Fruit fly (Drosophila melanogaster) whole organism, prepupa: Measurements from ENCODE around the gene phu.

ENCODE experiments used
- Blimp-1 ChIP-seq: fragments of 200-800 bp; sonication (Bioruptor generic); optimal IDR thresholded peaks from 3 replicates; lab custom pipeline; 2017; ENCODE audit warnings: missing biosample characterization, missing genetic modification characterization, mild to moderate bottlenecking, moderate library complexity, missing genetic modification reagents
- CG10669 ChIP-seq: fragments of 200-800 bp; sonication (Bioruptor generic); optimal IDR thresholded peaks from 3 replicates; lab custom pipeline; 2018; ENCODE audit warnings: missing biosample characterization, mild to moderate bottlenecking, missing genetic modification characterization, moderate library complexity
- CG11294 ChIP-seq: fragments of 200-800 bp; sonication (Bioruptor generic); IDR thresholded peaks from 2 replicates; pipeline ENCODE4 v1.3.6; 2022; ENCODE audit warnings: missing biosample characterization, missing genetic modification characterization
- CG11762 ChIP-seq: fragments of 200-800 bp; sonication (Bioruptor generic); optimal IDR thresholded peaks from 3 replicates; lab custom pipeline; 2016; ENCODE audit warnings: missing biosample characterization, missing genetic modification characterization; ENCODE audit not compliant: insufficient read depth
- CG11902 ChIP-seq: fragments of 200-800 bp; sonication (Bioruptor generic); optimal IDR thresholded peaks from 3 replicates; lab custom pipeline; 2016; ENCODE audit warnings: missing biosample characterization, missing genetic modification characterization
- CG16779 ChIP-seq: fragments of 200-800 bp; sonication (Bioruptor generic); optimal IDR thresholded peaks from 3 replicates; lab custom pipeline; 2017; ENCODE audit warnings: missing biosample characterization, mild to moderate bottlenecking, missing genetic modification characterization
- CG32006 ChIP-seq: fragments of 200-800 bp; sonication (Bioruptor generic); optimal IDR thresholded peaks from 3 replicates; lab custom pipeline; 2017; ENCODE audit warnings: missing biosample characterization, mild to moderate bottlenecking, missing genetic modification characterization
- CG34406 ChIP-seq: fragments of 200-800 bp; sonication (Bioruptor generic); optimal IDR thresholded peaks from 3 replicates; lab custom pipeline; 2016; ENCODE audit warnings: missing biosample characterization, missing genetic modification characterization
- CG3919 ChIP-seq: fragments of 200-800 bp; sonication (Bioruptor generic); optimal IDR thresholded peaks from 3 replicates; lab custom pipeline; 2016; ENCODE audit warnings: missing biosample characterization, missing genetic modification characterization
- CG4318 ChIP-seq: fragments of 200-800 bp; sonication (Bioruptor generic); optimal IDR thresholded peaks from 3 replicates; lab custom pipeline; 2017; ENCODE audit warnings: missing biosample characterization, mild to moderate bottlenecking, missing genetic modification characterization
- CG6163 ChIP-seq: fragments of 200-800 bp; sonication (Bioruptor generic); IDR thresholded peaks from 3 replicates; pipeline ENCODE4 v1.3.6; 2022; ENCODE audit warnings: missing biosample characterization, missing genetic modification characterization
- CG6276 ChIP-seq: fragments of 200-800 bp; sonication (Bioruptor generic); optimal IDR thresholded peaks from 2 replicates; lab custom pipeline; 2017; ENCODE audit warnings: missing biosample characterization, mild to moderate bottlenecking, missing genetic modification characterization
- CG6854 ChIP-seq: fragments of 200-800 bp; sonication (Bioruptor generic); optimal IDR thresholded peaks from 2 replicates; lab custom pipeline; 2017; ENCODE audit warnings: missing biosample characterization, mild to moderate bottlenecking, missing genetic modification characterization
- CG7368 ChIP-seq: fragments of 200-800 bp; sonication (Bioruptor generic); optimal IDR thresholded peaks from 3 replicates; lab custom pipeline; 2016; ENCODE audit warnings: missing biosample characterization, missing genetic modification characterization
- CG8119 ChIP-seq: fragments of 200-800 bp; sonication (Bioruptor generic); IDR thresholded peaks from 3 replicates; pipeline ENCODE4 v1.3.6; 2022; ENCODE audit warnings: missing biosample characterization, missing genetic modification characterization
- CG8319 ChIP-seq: fragments of 200-800 bp; sonication (Bioruptor generic); optimal IDR thresholded peaks from 3 replicates; lab custom pipeline; 2016; ENCODE audit warnings: missing biosample characterization, missing genetic modification characterization
- CG8632 ChIP-seq: fragments of 200-800 bp; sonication (Bioruptor generic); optimal IDR thresholded peaks from 3 replicates; lab custom pipeline; 2016; ENCODE audit warnings: missing biosample characterization, missing genetic modification characterization
- CG9139 ChIP-seq: fragments of 200-800 bp; sonication (Bioruptor generic); optimal IDR thresholded peaks from 3 replicates; lab custom pipeline; 2017; ENCODE audit warnings: missing biosample characterization, mild to moderate bottlenecking, missing genetic modification characterization
- Eip75B ChIP-seq: fragments of 200-800 bp; sonication (Bioruptor generic); optimal IDR thresholded peaks from 3 replicates; lab custom pipeline; 2016; ENCODE audit warnings: missing biosample characterization, missing genetic modification characterization
- Eip78C ChIP-seq: fragments of 200-800 bp; sonication (Bioruptor generic); peaks from one replicate; lab custom pipeline; 2016; ENCODE audit warnings: missing biosample characterization, missing genetic modification characterization
- Eip93F ChIP-seq: fragments of 200-800 bp; sonication (Bioruptor generic); optimal IDR thresholded peaks from 2 replicates; lab custom pipeline; 2016; ENCODE audit warnings: missing biosample characterization, mild to moderate bottlenecking, missing genetic modification characterization
- Ets21C ChIP-seq: fragments of 200-800 bp; sonication (Bioruptor generic); optimal IDR thresholded peaks from 3 replicates; lab custom pipeline; 2016; ENCODE audit warnings: missing biosample characterization, missing genetic modification characterization
- Gug ChIP-seq: fragments of 200-800 bp; sonication (Bioruptor generic); IDR thresholded peaks from 2 replicates; pipeline ENCODE4 v1.3.6; 2022; ENCODE audit warnings: missing biosample characterization, missing genetic modification characterization
- Hr38 ChIP-seq: sonication (Bioruptor generic); optimal IDR thresholded peaks from 2 replicates; lab custom pipeline; 2016; ENCODE audit warnings: missing biosample characterization, missing genetic modification characterization
- Met ChIP-seq: fragments of 200-800 bp; sonication (Bioruptor generic); optimal IDR thresholded peaks from 3 replicates; lab custom pipeline; 2016; ENCODE audit warnings: missing biosample characterization, missing genetic modification characterization
- OdsH ChIP-seq: fragments of 200-800 bp; sonication (Bioruptor generic); optimal IDR thresholded peaks from 3 replicates; lab custom pipeline; 2016; ENCODE audit warnings: missing biosample characterization, missing genetic modification characterization
- Sox102F ChIP-seq: fragments of 200-800 bp; sonication (Bioruptor generic); optimal IDR thresholded peaks from 2 replicates; lab custom pipeline; 2016; ENCODE audit warnings: missing biosample characterization, mild to moderate bottlenecking, missing genetic modification characterization
- Sox14 ChIP-seq: fragments of 200-800 bp; sonication (Bioruptor generic); optimal IDR thresholded peaks from 3 replicates; lab custom pipeline; 2016; ENCODE audit warnings: missing biosample characterization, missing genetic modification characterization
- Sox15 ChIP-seq: fragments of 200-800 bp; sonication (Bioruptor generic); optimal IDR thresholded peaks from 3 replicates; lab custom pipeline; 2016; ENCODE audit warnings: missing biosample characterization, missing genetic modification characterization
- achi ChIP-seq: fragments of 200-800 bp; sonication (Bioruptor generic); optimal IDR thresholded peaks from 3 replicates; lab custom pipeline; 2016; ENCODE audit warnings: missing biosample characterization, missing genetic modification characterization
- acj6 ChIP-seq: fragments of 200-800 bp; sonication (Bioruptor generic); optimal IDR thresholded peaks from 3 replicates; lab custom pipeline; 2016; ENCODE audit warnings: missing biosample characterization, missing genetic modification characterization
- cyc ChIP-seq: fragments of 200-800 bp; sonication (Bioruptor generic); optimal IDR thresholded peaks from 3 replicates; lab custom pipeline; 2016; ENCODE audit warnings: missing biosample characterization, missing genetic modification characterization
- dac ChIP-seq: fragments of 200-800 bp; sonication (Bioruptor generic); optimal IDR thresholded peaks from 2 replicates; lab custom pipeline; 2017; ENCODE audit warnings: missing biosample characterization, mild to moderate bottlenecking, missing genetic modification characterization
- dsx ChIP-seq: fragments of 200-800 bp; optimal IDR thresholded peaks from 3 replicates; lab custom pipeline; 2019; ENCODE audit warnings: missing biosample characterization, mild to moderate bottlenecking, missing genetic modification characterization, moderate library complexity; ENCODE audit not compliant: poor library complexity, severe bottlenecking
- eg ChIP-seq: fragments of 200-800 bp; sonication (Bioruptor generic); IDR thresholded peaks from 3 replicates; pipeline ENCODE4 v1.3.6; 2022; ENCODE audit warnings: missing biosample characterization, missing genetic modification characterization
- esn ChIP-seq: fragments of 200-800 bp; sonication (Bioruptor generic); optimal IDR thresholded peaks from 2 replicates; lab custom pipeline; 2016; ENCODE audit warnings: missing biosample characterization, mild to moderate bottlenecking, missing genetic modification characterization, moderate library complexity
- fd59A ChIP-seq: fragments of 200-800 bp; sonication (Bioruptor generic); optimal IDR thresholded peaks from 2 replicates; lab custom pipeline; 2017; ENCODE audit warnings: missing biosample characterization, mild to moderate bottlenecking, missing genetic modification characterization, missing genetic modification reagents
- fkh ChIP-seq: fragments of 200-800 bp; sonication (Bioruptor generic); optimal IDR thresholded peaks from 3 replicates; lab custom pipeline; 2017; ENCODE audit warnings: missing biosample characterization, mild to moderate bottlenecking, missing genetic modification characterization, moderate library complexity
- lz ChIP-seq: fragments of 200-800 bp; sonication (Bioruptor generic); optimal IDR thresholded peaks from 3 replicates; lab custom pipeline; 2016; ENCODE audit warnings: missing biosample characterization, missing genetic modification characterization
- net ChIP-seq: fragments of 200-800 bp; sonication (Bioruptor generic); optimal IDR thresholded peaks from 3 replicates; lab custom pipeline; 2016; ENCODE audit warnings: missing biosample characterization, missing genetic modification characterization
- pdm3 ChIP-seq: fragments of 200-800 bp; sonication (Bioruptor generic); optimal IDR thresholded peaks from 3 replicates; lab custom pipeline; 2016; ENCODE audit warnings: missing biosample characterization, missing genetic modification characterization
- salr ChIP-seq, 2 experiments: fragments of 200-800 bp; sonication (Bioruptor generic); optimal IDR thresholded peaks; 3 replicates each; lab custom pipeline; 2016 to 2018; ENCODE audit warnings: missing biosample characterization in 2 of 2, missing genetic modification characterization in 2 of 2, mild to moderate bottlenecking in 1 of 2
- spab ChIP-seq: fragments of 200-800 bp; sonication (Bioruptor generic); optimal IDR thresholded peaks from 2 replicates; lab custom pipeline; 2017; ENCODE audit warnings: missing biosample characterization, mild to moderate bottlenecking, missing genetic modification characterization, missing genetic modification reagents
- ss ChIP-seq, 2 experiments: fragments of 200-800 bp; sonication (Bioruptor generic); optimal IDR thresholded peaks; 2 replicates in 1 of 2; 3 replicates in 1 of 2; lab custom pipeline; 2017 to 2018; ENCODE audit warnings: mild to moderate bottlenecking in 2 of 2, missing biosample characterization in 2 of 2, missing genetic modification characterization in 2 of 2, moderate library complexity in 1 of 2
- svp ChIP-seq: fragments of 200-800 bp; sonication (Bioruptor generic); peaks from one replicate; lab custom pipeline; 2016; ENCODE audit warnings: missing biosample characterization, missing genetic modification characterization
- topi ChIP-seq: fragments of 200-800 bp; sonication (Bioruptor generic); optimal IDR thresholded peaks from 3 replicates; lab custom pipeline; 2016; ENCODE audit warnings: missing biosample characterization, missing genetic modification characterization
- vri ChIP-seq: fragments of 200-800 bp; sonication (Bioruptor generic); optimal IDR thresholded peaks from 3 replicates; lab custom pipeline; 2016; ENCODE audit warnings: missing biosample characterization, mild to moderate bottlenecking, missing genetic modification characterization

The phu gene

dm6 chr3R:9456373-9456772 lies 38.2 kb upstream of the phu start, which contains the start of gene GstZ1:
Gene GstZ1, minus strand, starts transcription at chr3R:9456546.
- TF ChIP-seq CG3919 (GFP tag; lab: Kevin White, UChicago) (no peak), Eip78C (GFP tag; lab: Kevin White, UChicago) (peak; percentile 31), salr (GFP tag; optimal IDR thresholded peaks at IDR 0.05; lab: Kevin White, UChicago) (no peak)
- TF ChIP-seq, all 60 proteins: peak for 1

- TF ChIP-seq Eip78C (GFP tag; lab: Kevin White, UChicago) = peak; percentile 82
- peak; percentile 42 for TF ChIP-seq OdsH
- TF ChIP-seq dac (GFP tag; lab: Kevin White, UChicago) = no peak
- TF ChIP-seq CG8632 = peak; percentile 22
- peak; percentile 4 for TF ChIP-seq Ets21C (GFP tag; lab: Kevin White, UChicago)
- TF ChIP-seq CG9139 (GFP tag; lab: Kevin White, UChicago) = peak; percentile 9
- TF ChIP-seq Sox102F (GFP tag; lab: Kevin White, UChicago) = peak; percentile 48
- peak; percentile 54 for TF ChIP-seq cyc (GFP tag; lab: Kevin White, UChicago)
- peak; percentile 13 for TF ChIP-seq CG4318 (GFP tag; lab: Kevin White, UChicago)
- TF ChIP-seq Gug (GFP tag; lab: Robert Waterston, UW) = no peak
- TF ChIP-seq dsx (GFP tag; lab: Kevin White, UChicago) = no peak
- peak; percentile 46 for TF ChIP-seq spab
- TF ChIP-seq ss (GFP tag; optimal IDR thresholded peaks at IDR 0.05; lab: Kevin White, UChicago) = peak in 1 of 2 experiments; percentile 26
- TF ChIP-seq lz (GFP tag; lab: Kevin White, UChicago) = peak; percentile 66
- peak; percentile 11 for TF ChIP-seq Sox15 (GFP tag; lab: Kevin White, UChicago)
- TF ChIP-seq CG6163 (GFP tag; lab: Robert Waterston, UW) = 0 out of 3 replicates have a peak, but pooled peaks have one; percentile 17
- no peak; the same call in 1 of the 3 replicates for TF ChIP-seq eg (GFP tag; lab: Robert Waterston, UW)
- no peak for TF ChIP-seq CG8319 (GFP tag; lab: Kevin White, UChicago)
- TF ChIP-seq Hr38 (GFP tag; lab: Kevin White, UChicago) = no peak
- TF ChIP-seq CG11762 = no peak
- TF ChIP-seq CG3919 (GFP tag; lab: Kevin White, UChicago) = peak; percentile 29
- TF ChIP-seq Met (GFP tag; lab: Kevin White, UChicago) = peak; percentile 51
- TF ChIP-seq CG6854 (GFP tag; lab: Kevin White, UChicago) = no peak
- TF ChIP-seq salr (GFP tag; optimal IDR thresholded peaks at IDR 0.05; lab: Kevin White, UChicago) = no peak
- TF ChIP-seq CG10669 (GFP tag; lab: Kevin White, UChicago) = peak; percentile 46
- TF ChIP-seq Blimp-1 (GFP tag; lab: Kevin White, UChicago) = peak; percentile 27
- TF ChIP-seq acj6 (GFP tag; lab: Kevin White, UChicago) = peak; percentile 37
- peak; percentile 15 for TF ChIP-seq net (GFP tag; lab: Kevin White, UChicago)
- TF ChIP-seq CG16779 (tag; lab: Kevin White, UChicago) = no peak
- peak; percentile 45 for TF ChIP-seq Eip75B
- TF ChIP-seq pdm3 = peak; percentile 52
- TF ChIP-seq CG8119 (GFP tag; lab: Robert Waterston, UW) = peak; percentile 42; the same call in 1 of the 3 replicates
- peak; percentile 43 for TF ChIP-seq Sox14 (GFP tag; lab: Kevin White, UChicago)
- TF ChIP-seq esn (GFP tag; lab: Kevin White, UChicago) = no peak
- TF ChIP-seq fd59A (GFP tag; lab: Kevin White, UChicago) = peak; percentile 36
- no peak for TF ChIP-seq Eip93F (GFP tag; lab: Kevin White, UChicago)
- TF ChIP-seq CG34406 (GFP tag; lab: Kevin White, UChicago) = peak; percentile 16
- TF ChIP-seq CG7368 (GFP tag; lab: Kevin White, UChicago) = peak; percentile 7
- TF ChIP-seq vri (GFP tag; lab: Kevin White, UChicago) = peak; percentile 24
- no peak for TF ChIP-seq CG32006 (GFP tag; lab: Kevin White, UChicago)
- peak; percentile 31; the same call in 1 of the 2 replicates for TF ChIP-seq CG11294 (GFP tag; lab: Robert Waterston, UW)
- no peak for TF ChIP-seq fkh (GFP tag; lab: Kevin White, UChicago)
- peak; percentile 38 for TF ChIP-seq CG6276 (GFP tag; lab: Kevin White, UChicago)
- peak; percentile 55 for TF ChIP-seq achi
- TF ChIP-seq topi (GFP tag; lab: Kevin White, UChicago) = peak; percentile 56
- TF ChIP-seq svp (GFP tag; lab: Kevin White, UChicago) = no peak
- no peak for TF ChIP-seq CG11902 (GFP tag; lab: Kevin White, UChicago)
Measured at dm6 chr3R:9459385-9460285, 35.0 kb upstream of the phu start.
